Fruit fly (Drosophila melanogaster) whole organism, wandering third instar larva: ENCODE results near the gene RhoGEF3.

Source experiments
- Abd-B ChIP-seq: fragments of >200 bp; optimal IDR thresholded peaks from 2 replicates; lab custom pipeline; 2017; ENCODE audit warnings: missing biosample characterization, missing genetic modification characterization
- CG32264 ChIP-seq: fragments of 200-800 bp; sonication (Bioruptor generic); optimal IDR thresholded peaks from 2 replicates; lab custom pipeline; 2016; ENCODE audit warnings: missing biosample characterization, missing genetic modification characterization
- CG9705 ChIP-seq: fragments of 200-800 bp; sonication (Bioruptor generic); optimal IDR thresholded peaks from 2 replicates; lab custom pipeline; 2018; ENCODE audit warnings: missing biosample characterization, mild to moderate bottlenecking, missing genetic modification characterization
- Dfd ChIP-seq: fragments of >200 bp; optimal IDR thresholded peaks from 2 replicates; lab custom pipeline; 2017; ENCODE audit warnings: missing biosample characterization, missing genetic modification characterization
- GATAd ChIP-seq: sonication (Bioruptor generic); optimal IDR thresholded peaks from 2 replicates; lab custom pipeline; 2016; ENCODE audit warnings: missing biosample characterization, missing genetic modification characterization
- HLH106 ChIP-seq: fragments of 200-800 bp; optimal IDR thresholded peaks from 3 replicates; lab custom pipeline; 2019; ENCODE audit warnings: missing biosample characterization, mild to moderate bottlenecking, missing genetic modification characterization, moderate library complexity
- Hnf4 ChIP-seq: fragments of 200-800 bp; sonication (Bioruptor generic); optimal IDR thresholded peaks from 2 replicates; lab custom pipeline; 2016; ENCODE audit warnings: missing biosample characterization, mild to moderate bottlenecking, missing genetic modification characterization
- Hr83 ChIP-seq: fragments of 200-300 bp; sonication (Bioruptor generic); optimal IDR thresholded peaks from 2 replicates; lab custom pipeline; 2016; ENCODE audit warnings: missing biosample characterization, mild to moderate bottlenecking, missing genetic modification characterization, moderate library complexity; ENCODE audit not compliant: poor library complexity, severe bottlenecking
- Jra ChIP-seq: sonication (Bioruptor generic); optimal IDR thresholded peaks from 2 replicates; lab custom pipeline; 2016; ENCODE audit warnings: missing biosample characterization, missing genetic modification characterization
- Mio ChIP-seq: sonication (Bioruptor generic); optimal IDR thresholded peaks from 2 replicates; lab custom pipeline; 2016; ENCODE audit warnings: missing biosample characterization, missing genetic modification characterization
- Myc ChIP-seq: fragments of >200 bp; optimal IDR thresholded peaks from 2 replicates; lab custom pipeline; 2017
- N ChIP-seq: fragments of >200 bp; optimal IDR thresholded peaks from 2 replicates; lab custom pipeline; 2018; ENCODE audit warnings: missing biosample characterization, missing external identifiers, missing genetic modification characterization
- OdsH ChIP-seq: fragments of 200-800 bp; sonication (Bioruptor generic); optimal IDR thresholded peaks from 2 replicates; lab custom pipeline; 2016; ENCODE audit warnings: missing biosample characterization, mild to moderate bottlenecking, missing genetic modification characterization
- Rel ChIP-seq, 2 experiments: fragments of 200-800 bp; sonication (Bioruptor generic) in 1 of 2; optimal IDR thresholded peaks; 2 replicates in 1 of 2; 3 replicates in 1 of 2; lab custom pipeline; 2016 to 2019; ENCODE audit warnings: mild to moderate bottlenecking in 2 of 2, missing biosample characterization in 2 of 2, missing genetic modification characterization in 2 of 2, moderate library complexity in 1 of 2
- Sp1 ChIP-seq: fragments of 200-800 bp; sonication (Bioruptor generic); optimal IDR thresholded peaks from 3 replicates; lab custom pipeline; 2019; ENCODE audit warnings: missing biosample characterization, mild to moderate bottlenecking, missing genetic modification characterization, moderate library complexity
- Vsx2 ChIP-seq: fragments of 200-300, 225-300 bp; sonication (Bioruptor generic); optimal IDR thresholded peaks from 2 replicates; lab custom pipeline; 2018; ENCODE audit warnings: missing biosample characterization, missing genetic modification characterization; ENCODE audit not compliant: partially characterized antibody
- br ChIP-seq: fragments of 200-800 bp; sonication (Bioruptor generic); optimal IDR thresholded peaks from 2 replicates; lab custom pipeline; 2016; ENCODE audit warnings: missing biosample characterization, missing genetic modification characterization
- dl ChIP-seq, 2 experiments: fragments of 175-275, 200-275 bp in 1 of 2; fragments of 200-275 bp in 1 of 2; sonication (Bioruptor generic); optimal IDR thresholded peaks; lab custom pipeline; 2018; ENCODE audit warnings: mild to moderate bottlenecking in 2 of 2, missing biosample characterization in 2 of 2, missing genetic modification characterization in 2 of 2, moderate library complexity in 2 of 2; ENCODE audit not compliant: partially characterized antibody in 2 of 2, insufficient read depth in 1 of 2
- dmrt93B ChIP-seq: fragments of 200-800 bp; sonication (Bioruptor generic); optimal IDR thresholded peaks from 2 replicates; lab custom pipeline; 2018; ENCODE audit warnings: missing biosample characterization, mild to moderate bottlenecking, missing genetic modification characterization
- dsf ChIP-seq: sonication (Bioruptor generic); optimal IDR thresholded peaks from 2 replicates; lab custom pipeline; 2016; ENCODE audit warnings: missing biosample characterization, missing genetic modification characterization, borderline replicate concordance
- foxo ChIP-seq, 2 experiments: fragments of 200-800 bp; sonication (Bioruptor generic); optimal IDR thresholded peaks; 2 replicates in 1 of 2; 3 replicates in 1 of 2; lab custom pipeline; 2016 to 2017; ENCODE audit warnings: missing biosample characterization in 2 of 2, missing genetic modification characterization in 2 of 2
- fru ChIP-seq: fragments of 200-800 bp; sonication (Bioruptor generic); optimal IDR thresholded peaks from 3 replicates; lab custom pipeline; 2016; ENCODE audit warnings: missing biosample characterization, mild to moderate bottlenecking, missing genetic modification characterization
- h ChIP-seq: fragments of 200-800 bp; sonication (Bioruptor generic); optimal IDR thresholded peaks from 3 replicates; lab custom pipeline; 2016; ENCODE audit warnings: missing biosample characterization, mild to moderate bottlenecking, missing genetic modification characterization
- jim ChIP-seq: fragments of 175-275, 200-325 bp; sonication (Bioruptor generic); optimal IDR thresholded peaks from 2 replicates; lab custom pipeline; 2016; ENCODE audit warnings: missing biosample characterization, mild to moderate bottlenecking, missing genetic modification characterization
- lola ChIP-seq: fragments of >200 bp; optimal IDR thresholded peaks from 2 replicates; lab custom pipeline; 2017; ENCODE audit warnings: missing biosample characterization, missing genetic modification characterization
- pan ChIP-seq: fragments of >200 bp; optimal IDR thresholded peaks from 2 replicates; lab custom pipeline; 2017
- psq ChIP-seq: fragments of 200-800 bp; sonication (Bioruptor generic); optimal IDR thresholded peaks from 3 replicates; lab custom pipeline; 2017; ENCODE audit warnings: missing biosample characterization, mild to moderate bottlenecking, missing genetic modification characterization, moderate library complexity
- rgr ChIP-seq: fragments of 200-800 bp; sonication (Bioruptor generic); optimal IDR thresholded peaks from 3 replicates; lab custom pipeline; 2016; ENCODE audit warnings: missing biosample characterization, mild to moderate bottlenecking, missing genetic modification characterization
- sage ChIP-seq: fragments of 200-800 bp; sonication (Bioruptor generic); optimal IDR thresholded peaks from 2 replicates; lab custom pipeline; 2016; ENCODE audit warnings: missing biosample characterization, mild to moderate bottlenecking, missing genetic modification characterization
- tai ChIP-seq: sonication (Bioruptor generic); optimal IDR thresholded peaks from 2 replicates; lab custom pipeline; 2016; ENCODE audit warnings: missing biosample characterization, missing genetic modification characterization
- usp ChIP-seq: fragments of >200 bp; optimal IDR thresholded peaks from 2 replicates; lab custom pipeline; 2017; ENCODE audit warnings: missing biosample characterization, missing genetic modification characterization
- woc ChIP-seq: sonication (Bioruptor generic); optimal IDR thresholded peaks from 2 replicates; lab custom pipeline; 2016; ENCODE audit warnings: missing biosample characterization, mild to moderate bottlenecking, missing genetic modification characterization

RhoGEF3 gene

DNA sequence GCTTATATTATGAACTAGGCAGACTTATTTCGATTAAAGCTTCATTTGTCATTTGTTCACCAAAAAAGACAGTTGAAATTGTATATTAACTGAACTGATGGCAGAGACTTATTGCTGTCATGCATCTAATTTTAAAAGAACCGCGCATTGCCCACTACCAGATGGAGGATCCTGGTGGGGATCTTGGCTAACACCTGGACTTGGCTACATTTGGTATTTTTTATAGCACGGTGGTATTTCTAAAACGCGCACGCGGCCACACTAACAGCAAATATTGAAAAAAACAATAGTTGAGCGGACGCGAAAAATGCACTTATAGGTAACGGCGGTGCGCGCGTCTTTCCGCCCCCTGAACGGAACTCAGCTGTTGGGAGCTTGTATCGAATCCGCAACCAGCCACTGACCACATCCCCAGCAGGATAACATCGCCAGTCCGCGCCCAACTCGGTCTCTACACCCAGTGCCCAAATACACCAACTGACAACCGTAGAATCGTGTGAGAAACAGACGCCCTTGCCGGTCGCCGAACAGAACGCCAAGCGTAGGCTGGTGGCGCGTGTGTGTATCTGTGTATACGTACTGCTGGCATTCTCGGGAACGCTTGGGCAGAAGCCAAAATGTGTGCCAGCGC, 15.0 kb downstream of the RhoGEF3 start:
- TF ChIP-seq sage (GFP tag; lab: Kevin White, UChicago): no peak
- TF ChIP-seq dsf (GFP tag; lab: Kevin White, UChicago): no peak
- TF ChIP-seq Vsx2 (GFP tag; lab: Kevin White, UChicago): no peak
- no peak for TF ChIP-seq Rel (GFP tag; optimal IDR thresholded peaks at IDR 0.05; lab: Kevin White, UChicago)
- peak; percentile 44 for TF ChIP-seq Rel (tag; optimal IDR thresholded peaks at IDR 0.05; lab: Kevin White, UChicago)
- TF ChIP-seq pan (lab: Kevin White, UChicago): no peak
- no peak for TF ChIP-seq dmrt93B (GFP tag; lab: Kevin White, UChicago)
- TF ChIP-seq dl (GFP tag; optimal IDR thresholded peaks at IDR 0.05; lab: Kevin White, UChicago; ENCODE audit: insufficient read depth in 1 of 2, partially characterized antibody in 2 of 2): no peak
- no peak for TF ChIP-seq fru (GFP tag; lab: Kevin White, UChicago)
- peak; percentile 35 for TF ChIP-seq h (GFP tag; lab: Kevin White, UChicago)
- TF ChIP-seq foxo (GFP tag; optimal IDR thresholded peaks at IDR 0.05; lab: Kevin White, UChicago): no peak
- TF ChIP-seq Hnf4 (GFP tag; lab: Kevin White, UChicago): no peak
- TF ChIP-seq HLH106: peak; percentile 6
- TF ChIP-seq CG9705 (GFP tag; lab: Kevin White, UChicago): no peak
- TF ChIP-seq Mio (GFP tag; lab: Kevin White, UChicago): no peak
- TF ChIP-seq usp (GFP tag; lab: Kevin White, UChicago): no peak
- TF ChIP-seq jim (GFP tag; lab: Kevin White, UChicago): no peak
- no peak for TF ChIP-seq GATAd (GFP tag; lab: Kevin White, UChicago)
- TF ChIP-seq Myc: peak; percentile 28
- TF ChIP-seq CG32264: no peak
- peak; percentile 50 for TF ChIP-seq rgr (GFP tag; lab: Kevin White, UChicago)
- no peak for TF ChIP-seq Abd-B (GFP tag; lab: Kevin White, UChicago)
- no peak for TF ChIP-seq br

DNA sequence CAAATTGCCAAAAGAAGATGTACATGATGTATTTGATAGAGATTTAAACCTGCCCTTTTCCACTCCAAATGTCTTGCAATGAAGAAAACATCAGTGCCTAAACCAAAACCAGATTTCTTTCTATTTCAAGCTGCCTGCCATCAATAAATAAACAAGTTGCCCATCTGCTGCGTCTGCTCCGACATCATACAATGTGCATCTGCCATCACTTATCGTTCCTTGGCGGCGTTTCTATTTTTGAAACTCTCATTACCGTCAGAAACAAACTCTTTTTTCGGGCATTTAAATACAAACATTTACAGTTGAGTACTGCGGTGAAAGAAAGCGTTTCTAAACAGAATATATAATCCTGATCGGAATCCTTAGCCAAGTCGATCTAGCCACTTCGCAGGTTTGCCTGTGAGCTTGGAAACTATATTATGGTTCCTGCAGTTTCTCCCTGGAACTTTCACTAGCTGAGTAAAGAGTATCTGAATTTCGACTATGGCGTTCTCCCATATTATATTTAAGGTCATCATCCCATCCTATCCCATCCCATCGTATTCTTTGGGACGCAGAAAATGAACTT, 17.7 kb downstream of the RhoGEF3 start:
- TF ChIP-seq lola (GFP tag; lab: Kevin White, UChicago): no peak
- no peak for TF ChIP-seq Vsx2 (GFP tag; lab: Kevin White, UChicago)
- TF ChIP-seq Rel (GFP tag; optimal IDR thresholded peaks at IDR 0.05; lab: Kevin White, UChicago): no peak
- no peak for TF ChIP-seq Rel (tag; optimal IDR thresholded peaks at IDR 0.05; lab: Kevin White, UChicago)
- no peak for TF ChIP-seq OdsH (GFP tag; lab: Kevin White, UChicago)
- no peak for TF ChIP-seq dsf (GFP tag; lab: Kevin White, UChicago)
- TF ChIP-seq tai (GFP tag; lab: Kevin White, UChicago): no peak

DNA sequence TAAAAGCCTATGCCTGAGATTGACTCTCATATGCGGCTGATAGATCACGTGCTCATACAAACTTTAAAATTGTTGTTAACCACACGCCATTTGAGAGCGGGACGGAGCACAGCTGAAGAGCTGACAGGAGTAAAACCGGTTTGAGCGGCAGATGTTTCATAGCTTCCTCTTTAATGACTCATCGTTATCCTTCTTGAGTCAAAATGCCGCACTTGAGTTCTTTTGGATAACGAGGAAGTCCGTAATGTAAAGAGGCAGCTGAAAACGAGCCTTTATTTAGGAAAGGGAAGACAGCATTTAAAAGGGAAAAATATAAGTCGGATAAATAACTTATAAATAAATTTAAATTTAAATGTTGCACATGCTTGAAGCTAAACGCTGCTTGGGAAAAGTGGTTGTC, 20.0 kb downstream of the RhoGEF3 start:
- no peak for TF ChIP-seq Sp1 (GFP tag; lab: Kevin White, UChicago)
- no peak for TF ChIP-seq tai (GFP tag; lab: Kevin White, UChicago)
- TF ChIP-seq h (GFP tag; lab: Kevin White, UChicago): no peak
- TF ChIP-seq psq (GFP tag; lab: Kevin White, UChicago): no peak
- TF ChIP-seq sage (GFP tag; lab: Kevin White, UChicago): no peak
- TF ChIP-seq fru (GFP tag; lab: Kevin White, UChicago): no peak
- no peak for TF ChIP-seq woc (GFP tag; lab: Kevin White, UChicago)
- no peak for TF ChIP-seq br
- TF ChIP-seq dsf (GFP tag; lab: Kevin White, UChicago): no peak
- TF ChIP-seq Dfd (GFP tag; lab: Kevin White, UChicago): no peak
- TF ChIP-seq N: no peak
- TF ChIP-seq GATAd (GFP tag; lab: Kevin White, UChicago): no peak
- no peak for TF ChIP-seq Vsx2 (GFP tag; lab: Kevin White, UChicago)
- no peak for TF ChIP-seq Jra
- TF ChIP-seq Hr83 (GFP tag; lab: Kevin White, UChicago): no peak

DNA sequence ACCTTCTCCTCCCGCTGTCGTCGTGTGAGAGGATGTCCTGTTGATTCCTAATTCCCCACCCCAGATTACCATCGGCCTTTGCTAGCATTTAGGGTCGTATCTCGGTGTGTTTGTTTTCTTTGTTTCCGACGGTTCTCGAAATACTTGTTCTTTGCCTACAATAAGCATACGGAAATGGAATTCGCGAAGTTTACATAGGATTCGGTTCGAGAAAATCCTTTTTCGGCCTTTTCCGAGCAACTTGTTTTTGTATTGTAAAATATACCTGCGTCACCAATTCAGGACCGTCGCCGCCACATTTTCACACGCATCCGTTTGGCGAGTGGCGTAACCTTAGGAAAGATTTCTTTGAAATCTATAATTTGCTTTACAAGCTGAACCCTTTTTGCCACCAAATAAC, 21.2 kb downstream of the RhoGEF3 start:
- TF ChIP-seq fru (GFP tag; lab: Kevin White, UChicago): no peak
- no peak for TF ChIP-seq psq (GFP tag; lab: Kevin White, UChicago)
- TF ChIP-seq usp (GFP tag; lab: Kevin White, UChicago): no peak
- no peak for TF ChIP-seq woc (GFP tag; lab: Kevin White, UChicago)
